Fruit fly (Drosophila melanogaster) whole organism, wandering third instar larva: ENCODE results near the gene CG8051.

Experiments
- Abd-B ChIP-seq: fragments of >200 bp; optimal IDR thresholded peaks from 2 replicates; lab custom pipeline; 2017; ENCODE audit warnings: missing biosample characterization, missing genetic modification characterization
- CG32264 ChIP-seq: fragments of 200-800 bp; sonication (Bioruptor generic); optimal IDR thresholded peaks from 2 replicates; lab custom pipeline; 2016; ENCODE audit warnings: missing biosample characterization, missing genetic modification characterization
- CG9705 ChIP-seq: fragments of 200-800 bp; sonication (Bioruptor generic); optimal IDR thresholded peaks from 2 replicates; lab custom pipeline; 2018; ENCODE audit warnings: missing biosample characterization, mild to moderate bottlenecking, missing genetic modification characterization
- CrebA ChIP-seq: fragments of 200-800 bp; sonication (Bioruptor generic); optimal IDR thresholded peaks from 2 replicates; lab custom pipeline; 2016; ENCODE audit warnings: missing biosample characterization, mild to moderate bottlenecking, missing genetic modification characterization, borderline replicate concordance
- Dfd ChIP-seq: fragments of >200 bp; optimal IDR thresholded peaks from 2 replicates; lab custom pipeline; 2017; ENCODE audit warnings: missing biosample characterization, missing genetic modification characterization
- Dif ChIP-seq: fragments of 200-275, 200-300 bp; sonication (Bioruptor generic); optimal IDR thresholded peaks from 2 replicates; lab custom pipeline; 2018; ENCODE audit warnings: missing biosample characterization, missing genetic modification characterization; ENCODE audit not compliant: partially characterized antibody
- GATAd ChIP-seq: sonication (Bioruptor generic); optimal IDR thresholded peaks from 2 replicates; lab custom pipeline; 2016; ENCODE audit warnings: missing biosample characterization, missing genetic modification characterization
- HLH106 ChIP-seq: fragments of 200-800 bp; optimal IDR thresholded peaks from 3 replicates; lab custom pipeline; 2019; ENCODE audit warnings: missing biosample characterization, mild to moderate bottlenecking, missing genetic modification characterization, moderate library complexity
- Hnf4 ChIP-seq: fragments of 200-800 bp; sonication (Bioruptor generic); optimal IDR thresholded peaks from 2 replicates; lab custom pipeline; 2016; ENCODE audit warnings: missing biosample characterization, mild to moderate bottlenecking, missing genetic modification characterization
- Hr78 ChIP-seq: fragments of >200 bp; optimal IDR thresholded peaks from 2 replicates; lab custom pipeline; 2017; ENCODE audit warnings: missing biosample characterization, missing genetic modification characterization
- Hr83 ChIP-seq: fragments of 200-300 bp; sonication (Bioruptor generic); optimal IDR thresholded peaks from 2 replicates; lab custom pipeline; 2016; ENCODE audit warnings: missing biosample characterization, mild to moderate bottlenecking, missing genetic modification characterization, moderate library complexity; ENCODE audit not compliant: poor library complexity, severe bottlenecking
- Mio ChIP-seq: sonication (Bioruptor generic); optimal IDR thresholded peaks from 2 replicates; lab custom pipeline; 2016; ENCODE audit warnings: missing biosample characterization, missing genetic modification characterization
- OdsH ChIP-seq: fragments of 200-800 bp; sonication (Bioruptor generic); optimal IDR thresholded peaks from 2 replicates; lab custom pipeline; 2016; ENCODE audit warnings: missing biosample characterization, mild to moderate bottlenecking, missing genetic modification characterization
- Rel ChIP-seq, 2 experiments: fragments of 200-800 bp; sonication (Bioruptor generic) in 1 of 2; optimal IDR thresholded peaks; 2 replicates in 1 of 2; 3 replicates in 1 of 2; lab custom pipeline; 2016 to 2019; ENCODE audit warnings: mild to moderate bottlenecking in 2 of 2, missing biosample characterization in 2 of 2, missing genetic modification characterization in 2 of 2, moderate library complexity in 1 of 2
- Vsx2 ChIP-seq: fragments of 200-300, 225-300 bp; sonication (Bioruptor generic); optimal IDR thresholded peaks from 2 replicates; lab custom pipeline; 2018; ENCODE audit warnings: missing biosample characterization, missing genetic modification characterization; ENCODE audit not compliant: partially characterized antibody
- br ChIP-seq: fragments of 200-800 bp; sonication (Bioruptor generic); optimal IDR thresholded peaks from 2 replicates; lab custom pipeline; 2016; ENCODE audit warnings: missing biosample characterization, missing genetic modification characterization
- brk ChIP-seq: fragments of 200-800 bp; sonication (Bioruptor generic); optimal IDR thresholded peaks from 2 replicates; lab custom pipeline; 2016; ENCODE audit warnings: missing biosample characterization, mild to moderate bottlenecking, missing genetic modification characterization
- dmrt93B ChIP-seq: fragments of 200-800 bp; sonication (Bioruptor generic); optimal IDR thresholded peaks from 2 replicates; lab custom pipeline; 2018; ENCODE audit warnings: missing biosample characterization, mild to moderate bottlenecking, missing genetic modification characterization
- dsf ChIP-seq: sonication (Bioruptor generic); optimal IDR thresholded peaks from 2 replicates; lab custom pipeline; 2016; ENCODE audit warnings: missing biosample characterization, missing genetic modification characterization, borderline replicate concordance
- ey ChIP-seq: fragments of 200-800 bp; sonication (Bioruptor generic); optimal IDR thresholded peaks from 2 replicates; lab custom pipeline; 2016; ENCODE audit warnings: missing biosample characterization, missing genetic modification characterization
- foxo ChIP-seq, 2 experiments: fragments of 200-800 bp; sonication (Bioruptor generic); optimal IDR thresholded peaks; 2 replicates in 1 of 2; 3 replicates in 1 of 2; lab custom pipeline; 2016 to 2017; ENCODE audit warnings: missing biosample characterization in 2 of 2, missing genetic modification characterization in 2 of 2
- fru ChIP-seq: fragments of 200-800 bp; sonication (Bioruptor generic); optimal IDR thresholded peaks from 3 replicates; lab custom pipeline; 2016; ENCODE audit warnings: missing biosample characterization, mild to moderate bottlenecking, missing genetic modification characterization
- h ChIP-seq: fragments of 200-800 bp; sonication (Bioruptor generic); optimal IDR thresholded peaks from 3 replicates; lab custom pipeline; 2016; ENCODE audit warnings: missing biosample characterization, mild to moderate bottlenecking, missing genetic modification characterization
- jim ChIP-seq: fragments of 175-275, 200-325 bp; sonication (Bioruptor generic); optimal IDR thresholded peaks from 2 replicates; lab custom pipeline; 2016; ENCODE audit warnings: missing biosample characterization, mild to moderate bottlenecking, missing genetic modification characterization
- sage ChIP-seq: fragments of 200-800 bp; sonication (Bioruptor generic); optimal IDR thresholded peaks from 2 replicates; lab custom pipeline; 2016; ENCODE audit warnings: missing biosample characterization, mild to moderate bottlenecking, missing genetic modification characterization
- usp ChIP-seq: fragments of >200 bp; optimal IDR thresholded peaks from 2 replicates; lab custom pipeline; 2017; ENCODE audit warnings: missing biosample characterization, missing genetic modification characterization
- woc ChIP-seq: sonication (Bioruptor generic); optimal IDR thresholded peaks from 2 replicates; lab custom pipeline; 2016; ENCODE audit warnings: missing biosample characterization, mild to moderate bottlenecking, missing genetic modification characterization

Gene CG8051

DNA sequence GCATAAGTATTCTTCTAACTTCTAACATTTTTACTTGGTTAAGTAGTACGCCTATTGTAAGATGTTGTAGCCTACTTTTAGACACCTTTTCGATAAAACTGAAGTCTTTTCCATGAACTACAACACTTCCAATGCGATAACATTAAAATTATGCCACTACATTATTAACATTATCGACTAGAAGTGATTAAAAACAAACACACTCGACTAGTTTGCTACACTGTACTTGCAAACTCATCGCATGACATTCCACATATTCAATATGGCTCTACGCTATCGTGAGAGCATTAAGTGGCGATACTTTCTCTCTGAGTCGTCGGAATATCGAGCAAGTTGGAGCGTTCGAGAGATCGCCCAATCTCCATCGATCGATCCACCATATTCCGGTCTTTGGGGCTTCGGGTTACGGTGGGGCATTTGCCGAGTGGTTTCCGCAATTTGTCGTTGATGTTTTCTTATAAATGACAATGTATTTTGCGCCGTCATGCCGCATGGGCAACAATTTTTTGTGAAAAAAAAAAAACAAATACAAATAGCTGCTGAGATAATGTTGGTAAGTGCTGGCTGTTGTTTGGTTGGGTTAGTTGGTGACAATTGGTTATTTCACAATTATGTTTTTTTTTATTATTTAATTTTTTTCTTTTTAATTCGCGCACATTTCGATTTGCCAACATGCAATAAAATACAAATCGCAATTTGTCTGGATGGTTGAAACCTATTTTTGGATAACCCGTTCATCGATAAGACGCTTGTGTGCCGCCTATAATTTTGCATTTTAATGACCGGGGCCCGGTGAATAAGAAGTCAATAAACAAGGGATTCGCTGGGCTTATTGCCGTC lies 7.9 kb upstream of the CG8051 start:
- TF ChIP-seq fru (GFP tag; lab: Kevin White, UChicago) (no peak), Rel (GFP tag; optimal IDR thresholded peaks at IDR 0.05; lab: Kevin White, UChicago) (no peak), Rel (tag; optimal IDR thresholded peaks at IDR 0.05; lab: Kevin White, UChicago) (peak; percentile 28), sage (no peak), usp (GFP tag; lab: Kevin White, UChicago) (no peak), CG32264 (GFP tag; lab: Kevin White, UChicago) (no peak), Dfd (no peak)

dm6 chrX:19314283-19315178 lies 6.8 kb upstream of the CG8051 start:
- no peak for TF ChIP-seq OdsH (GFP tag; lab: Kevin White, UChicago)
- TF ChIP-seq Rel (GFP tag; optimal IDR thresholded peaks at IDR 0.05; lab: Kevin White, UChicago) = no peak
- peak; percentile 44 for TF ChIP-seq Rel (tag; optimal IDR thresholded peaks at IDR 0.05; lab: Kevin White, UChicago)

DNA sequence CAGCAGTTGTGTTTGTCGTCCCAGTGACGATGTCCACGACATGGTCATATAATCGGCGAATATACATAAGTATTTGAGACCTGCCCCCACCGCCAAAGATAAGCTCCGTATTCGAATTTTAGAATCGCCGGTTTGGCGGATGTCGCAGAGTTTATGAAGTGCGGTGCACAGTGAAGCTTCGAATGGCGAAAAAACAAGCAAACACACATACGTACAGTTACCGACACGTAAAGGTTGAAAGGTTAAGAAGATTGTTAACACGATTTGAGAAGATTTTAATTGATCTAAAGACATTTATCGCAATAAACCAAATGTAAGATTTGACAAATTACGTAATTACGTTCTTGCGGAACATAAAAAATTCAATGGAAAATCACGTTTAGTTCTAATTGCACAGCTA lies 1.9 kb upstream of the CG8051 start:
- TF ChIP-seq OdsH (GFP tag; lab: Kevin White, UChicago) (peak; percentile 19), h (GFP tag; lab: Kevin White, UChicago) (peak; percentile 22), Mio (GFP tag; lab: Kevin White, UChicago) (no peak), ey (GFP tag; lab: Kevin White, UChicago) (peak; percentile 7), woc (GFP tag; lab: Kevin White, UChicago) (no peak), Vsx2 (GFP tag; lab: Kevin White, UChicago) (no peak), HLH106 (tag; lab: Kevin White, UChicago) (no peak), Hnf4 (GFP tag; lab: Kevin White, UChicago) (no peak), CrebA (GFP tag; lab: Kevin White, UChicago) (no peak), Dif (GFP tag; lab: Kevin White, UChicago) (no peak), Hr83 (GFP tag; lab: Kevin White, UChicago) (no peak)

- no peak for TF ChIP-seq brk (GFP tag; lab: Kevin White, UChicago)
- no peak for TF ChIP-seq Vsx2 (GFP tag; lab: Kevin White, UChicago)
- TF ChIP-seq Hnf4 (GFP tag; lab: Kevin White, UChicago) = no peak
- no peak for TF ChIP-seq Abd-B (GFP tag; lab: Kevin White, UChicago)
- no peak for TF ChIP-seq jim (GFP tag; lab: Kevin White, UChicago)
- TF ChIP-seq Mio (GFP tag; lab: Kevin White, UChicago) = no peak
- TF ChIP-seq Dif (GFP tag; lab: Kevin White, UChicago) = no peak
- no peak for TF ChIP-seq h (GFP tag; lab: Kevin White, UChicago)
- TF ChIP-seq foxo (GFP tag; optimal IDR thresholded peaks at IDR 0.05; lab: Kevin White, UChicago) = no peak
- no peak for TF ChIP-seq fru (GFP tag; lab: Kevin White, UChicago)
- no peak for TF ChIP-seq OdsH (GFP tag; lab: Kevin White, UChicago)
- TF ChIP-seq CG9705 (GFP tag; lab: Kevin White, UChicago) = no peak
- no peak for TF ChIP-seq HLH106 (tag; lab: Kevin White, UChicago)
- TF ChIP-seq, all 38 proteins: peak for 0
These were observed 1.2 kb downstream of the CG8051 start for dm6 chrX:19306531-19306930.

dm6 chrX:19305172-19305571 lies 2.6 kb downstream of the CG8051 start:
- TF ChIP-seq Hr78 (GFP tag; lab: Kevin White, UChicago) (no peak), br (GFP tag; lab: Kevin White, UChicago) (no peak), dsf (GFP tag; lab: Kevin White, UChicago) (no peak), Hnf4 (GFP tag; lab: Kevin White, UChicago) (no peak), dmrt93B (GFP tag; lab: Kevin White, UChicago) (no peak), GATAd (GFP tag; lab: Kevin White, UChicago) (no peak), foxo (GFP tag; optimal IDR thresholded peaks at IDR 0.05; lab: Kevin White, UChicago) (no peak)
- TF ChIP-seq, all 38 proteins: peak for 0
